Fruit fly (Drosophila melanogaster): ENCODE results near the gene Mhc.
A peak's percentile ranks its signal among the peaks of the same experiment; 100 is the strongest.

Gene Mhc

DNA sequence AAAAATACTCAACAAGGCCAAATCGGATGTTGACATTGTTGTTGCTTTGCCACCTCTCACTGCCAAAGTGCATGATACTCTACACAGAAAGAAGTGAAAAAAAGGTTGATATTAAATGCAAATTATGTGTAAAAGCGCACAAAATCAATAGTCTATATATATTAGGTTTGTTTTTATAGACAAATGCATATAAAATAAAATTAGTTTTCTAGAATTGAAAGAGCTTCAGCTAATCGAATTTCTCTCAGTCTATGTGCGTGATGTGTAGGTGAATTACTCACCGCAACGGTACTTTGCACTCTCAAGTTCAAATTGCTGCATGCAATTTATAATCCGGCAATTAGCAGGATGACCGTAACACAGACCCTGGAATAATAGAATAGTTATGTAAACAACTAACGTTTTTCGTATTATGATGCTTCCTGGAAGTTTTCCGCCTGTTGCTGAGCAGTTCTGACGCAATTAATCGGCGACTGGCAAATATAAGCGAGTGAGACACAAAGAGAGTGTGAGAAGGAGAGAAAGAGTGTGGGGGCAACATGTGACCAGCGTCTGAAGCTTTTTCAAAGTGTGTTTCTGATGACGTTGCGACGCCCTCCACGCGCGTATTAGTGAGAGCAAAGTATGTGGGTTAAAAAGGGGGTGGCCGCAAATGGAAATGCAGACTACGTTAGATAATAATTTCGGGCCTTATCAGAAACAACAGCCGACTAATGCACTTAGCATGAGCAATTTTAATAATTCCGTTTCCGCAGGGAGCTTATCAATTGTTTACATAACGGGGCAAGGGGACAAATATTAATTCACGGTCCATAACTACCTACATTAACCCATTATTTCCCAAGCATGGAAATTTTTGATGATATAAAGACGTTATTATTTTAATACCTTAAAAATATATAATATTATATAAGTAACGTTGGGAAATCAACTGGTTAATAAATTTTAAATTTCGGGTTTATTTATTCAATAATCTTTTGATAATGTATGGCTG lies 45.4 kb upstream of the Mhc start (continued):
- TF ChIP-seq HLHmδ (GFP tag; optimal IDR thresholded peaks at IDR 0.05) (no peak), chn (GFP tag; optimal IDR thresholded peaks at IDR 0.05) (peak; percentile 82), wek (GFP tag; optimal IDR thresholded peaks at IDR 0.05) (peak; percentile 41), dpn (GFP tag; optimal IDR thresholded peaks at IDR 0.05) (peak; percentile 69 to 87), wdn (GFP tag; IDR thresholded peaks at IDR 0.05) (peak; percentile 85), Nf-YB (GFP tag; optimal IDR thresholded peaks at IDR 0.05) (peak; percentile 60), CG10147 (GFP tag; optimal IDR thresholded peaks at IDR 0.05) (peak; percentile 86), CG14014 (GFP tag; IDR thresholded peaks at IDR 0.05) (peak; percentile 94), phol (tag; optimal IDR thresholded peaks at IDR 0.05) (peak; percentile 94), CG12236 (GFP tag; optimal IDR thresholded peaks at IDR 0.05) (peak; percentile 27), CG31224 (GFP tag; IDR thresholded peaks at IDR 0.05) (peak; percentile 88), CG11456 (GFP tag; IDR thresholded peaks at IDR 0.05) (peak; percentile 95), CG31441 (GFP tag; IDR thresholded peaks at IDR 0.05) (peak; percentile 94), CG11085 (GFP tag; IDR thresholded peaks at IDR 0.05) (peak; percentile 89), ac (GFP tag; optimal IDR thresholded peaks at IDR 0.05) (no peak), YL-1 (GFP tag; optimal IDR thresholded peaks at IDR 0.05) (peak; percentile 22), eyg (GFP tag; optimal IDR thresholded peaks at IDR 0.05) (peak; percentile 16), CG2120 (GFP tag; optimal IDR thresholded peaks at IDR 0.05) (peak; percentile 83), pita (GFP tag; optimal IDR thresholded peaks at IDR 0.05) (no peak), NfI (GFP tag; optimal IDR thresholded peaks at IDR 0.05) (peak; percentile 81), CG13287 (GFP tag; IDR thresholded peaks at IDR 0.05; ENCODE audit: partially characterized antibody) (no peak), cas (GFP tag; IDR thresholded peaks at IDR 0.05) (peak; percentile 73), CG2202 (tag; optimal IDR thresholded peaks at IDR 0.05) (peak; percentile 47), CG9215 (GFP tag; IDR thresholded peaks at IDR 0.05) (peak; percentile 89), hth (optimal IDR thresholded peaks at IDR 0.05) (no peak), CG6683 (GFP tag; optimal IDR thresholded peaks at IDR 0.05) (peak; percentile 82), CG5245 (GFP tag; optimal IDR thresholded peaks at IDR 0.05) (peak; percentile 91), CG17361 (GFP tag; IDR thresholded peaks at IDR 0.05) (peak; percentile 96), CG8478 (optimal IDR thresholded peaks at IDR 0.05) (no peak), Ada2b (GFP tag; IDR thresholded peaks at IDR 0.05) (peak; percentile 87), Gsc (GFP tag; IDR thresholded peaks at IDR 0.05) (no peak; the same call in none of the 2 replicates), en (GFP tag; optimal IDR thresholded peaks at IDR 0.05) (peak; percentile 55), CG2712 (tag; optimal IDR thresholded peaks at IDR 0.05) (peak; percentile 97), toy (GFP tag; IDR thresholded peaks at IDR 0.05) (peak; percentile 90), CG16813 (GFP tag; IDR thresholded peaks at IDR 0.05; ENCODE audit: partially characterized antibody) (no peak), CG1603 (tag; optimal IDR thresholded peaks at IDR 0.05) (peak; percentile 69), CG4424 (GFP tag; optimal IDR thresholded peaks at IDR 0.05) (peak; percentile 95), stc (GFP tag; IDR thresholded peaks at IDR 0.05) (peak; percentile 97), jing (GFP tag; optimal IDR thresholded peaks at IDR 0.05) (peak; percentile 85), Meics (GFP tag; optimal IDR thresholded peaks at IDR 0.05) (peak; percentile 91), CG8388 (GFP tag; optimal IDR thresholded peaks at IDR 0.05) (peak; percentile 94), CG7556 (GFP tag; optimal IDR thresholded peaks at IDR 0.05) (peak; percentile 91), croc (GFP tag; conservative IDR thresholded peaks at IDR 0.05) (peak; percentile 88), ap (GFP tag; IDR thresholded peaks at IDR 0.05) (peak; percentile 93), nmo (GFP tag; optimal IDR thresholded peaks at IDR 0.05) (peak; percentile 95), zfh1 (GFP tag; IDR thresholded peaks at IDR 0.05) (peak; percentile 97), sr (GFP tag; IDR thresholded peaks at IDR 0.05) (peak; percentile 74; the same call in 2 of the 3 replicates), Trl (optimal IDR thresholded peaks at IDR 0.05) (peak; percentile 28 to 33), Trl (GFP tag; optimal IDR thresholded peaks at IDR 0.05) (peak; percentile 76), ems (GFP tag; optimal IDR thresholded peaks at IDR 0.05) (peak; percentile 78)

Measured in whole organism, embryonic.